Fruit fly (Drosophila melanogaster) whole organism, prepupa: ENCODE results near the gene CG7509.

Experiments
- Blimp-1 ChIP-seq: fragments of 200-800 bp; sonication (Bioruptor generic); optimal IDR thresholded peaks from 3 replicates; lab custom pipeline; 2017; ENCODE audit warnings: missing biosample characterization, missing genetic modification characterization, mild to moderate bottlenecking, moderate library complexity, missing genetic modification reagents
- CG10631 ChIP-seq: fragments of 200-800 bp; sonication (Bioruptor generic); optimal IDR thresholded peaks from 2 replicates; lab custom pipeline; 2016; ENCODE audit warnings: missing biosample characterization, missing genetic modification characterization
- CG11294 ChIP-seq: fragments of 200-800 bp; sonication (Bioruptor generic); IDR thresholded peaks from 2 replicates; pipeline ENCODE4 v1.3.6; 2022; ENCODE audit warnings: missing biosample characterization, missing genetic modification characterization
- CG11762 ChIP-seq: fragments of 200-800 bp; sonication (Bioruptor generic); optimal IDR thresholded peaks from 3 replicates; lab custom pipeline; 2016; ENCODE audit warnings: missing biosample characterization, missing genetic modification characterization; ENCODE audit not compliant: insufficient read depth
- CG11902 ChIP-seq: fragments of 200-800 bp; sonication (Bioruptor generic); optimal IDR thresholded peaks from 3 replicates; lab custom pipeline; 2016; ENCODE audit warnings: missing biosample characterization, missing genetic modification characterization
- CG3919 ChIP-seq: fragments of 200-800 bp; sonication (Bioruptor generic); optimal IDR thresholded peaks from 3 replicates; lab custom pipeline; 2016; ENCODE audit warnings: missing biosample characterization, missing genetic modification characterization
- CG6276 ChIP-seq: fragments of 200-800 bp; sonication (Bioruptor generic); optimal IDR thresholded peaks from 2 replicates; lab custom pipeline; 2017; ENCODE audit warnings: missing biosample characterization, mild to moderate bottlenecking, missing genetic modification characterization
- CG7368 ChIP-seq: fragments of 200-800 bp; sonication (Bioruptor generic); optimal IDR thresholded peaks from 3 replicates; lab custom pipeline; 2016; ENCODE audit warnings: missing biosample characterization, missing genetic modification characterization
- CG8319 ChIP-seq: fragments of 200-800 bp; sonication (Bioruptor generic); optimal IDR thresholded peaks from 3 replicates; lab custom pipeline; 2016; ENCODE audit warnings: missing biosample characterization, missing genetic modification characterization
- Eip78C ChIP-seq: fragments of 200-800 bp; sonication (Bioruptor generic); peaks from one replicate; lab custom pipeline; 2016; ENCODE audit warnings: missing biosample characterization, missing genetic modification characterization
- Ets21C ChIP-seq: fragments of 200-800 bp; sonication (Bioruptor generic); optimal IDR thresholded peaks from 3 replicates; lab custom pipeline; 2016; ENCODE audit warnings: missing biosample characterization, missing genetic modification characterization
- Ets96B ChIP-seq: fragments of 200-800 bp; optimal IDR thresholded peaks from 2 replicates; lab custom pipeline; 2019; ENCODE audit warnings: missing biosample characterization, mild to moderate bottlenecking, missing genetic modification characterization, moderate library complexity
- Gug ChIP-seq: fragments of 200-800 bp; sonication (Bioruptor generic); IDR thresholded peaks from 2 replicates; pipeline ENCODE4 v1.3.6; 2022; ENCODE audit warnings: missing biosample characterization, missing genetic modification characterization
- Hr4 ChIP-seq: fragments of 200-800 bp; sonication (Bioruptor generic); optimal IDR thresholded peaks from 3 replicates; lab custom pipeline; 2016; ENCODE audit warnings: missing biosample characterization, missing genetic modification characterization
- OdsH ChIP-seq: fragments of 200-800 bp; sonication (Bioruptor generic); optimal IDR thresholded peaks from 3 replicates; lab custom pipeline; 2016; ENCODE audit warnings: missing biosample characterization, missing genetic modification characterization
- Sox102F ChIP-seq: fragments of 200-800 bp; sonication (Bioruptor generic); optimal IDR thresholded peaks from 2 replicates; lab custom pipeline; 2016; ENCODE audit warnings: missing biosample characterization, mild to moderate bottlenecking, missing genetic modification characterization
- achi ChIP-seq: fragments of 200-800 bp; sonication (Bioruptor generic); optimal IDR thresholded peaks from 3 replicates; lab custom pipeline; 2016; ENCODE audit warnings: missing biosample characterization, missing genetic modification characterization
- acj6 ChIP-seq: fragments of 200-800 bp; sonication (Bioruptor generic); optimal IDR thresholded peaks from 3 replicates; lab custom pipeline; 2016; ENCODE audit warnings: missing biosample characterization, missing genetic modification characterization
- lz ChIP-seq: fragments of 200-800 bp; sonication (Bioruptor generic); optimal IDR thresholded peaks from 3 replicates; lab custom pipeline; 2016; ENCODE audit warnings: missing biosample characterization, missing genetic modification characterization
- svp ChIP-seq: fragments of 200-800 bp; sonication (Bioruptor generic); peaks from one replicate; lab custom pipeline; 2016; ENCODE audit warnings: missing biosample characterization, missing genetic modification characterization
- topi ChIP-seq: fragments of 200-800 bp; sonication (Bioruptor generic); optimal IDR thresholded peaks from 3 replicates; lab custom pipeline; 2016; ENCODE audit warnings: missing biosample characterization, missing genetic modification characterization
- vri ChIP-seq: fragments of 200-800 bp; sonication (Bioruptor generic); optimal IDR thresholded peaks from 3 replicates; lab custom pipeline; 2016; ENCODE audit warnings: missing biosample characterization, mild to moderate bottlenecking, missing genetic modification characterization

Gene CG7509

DNA sequence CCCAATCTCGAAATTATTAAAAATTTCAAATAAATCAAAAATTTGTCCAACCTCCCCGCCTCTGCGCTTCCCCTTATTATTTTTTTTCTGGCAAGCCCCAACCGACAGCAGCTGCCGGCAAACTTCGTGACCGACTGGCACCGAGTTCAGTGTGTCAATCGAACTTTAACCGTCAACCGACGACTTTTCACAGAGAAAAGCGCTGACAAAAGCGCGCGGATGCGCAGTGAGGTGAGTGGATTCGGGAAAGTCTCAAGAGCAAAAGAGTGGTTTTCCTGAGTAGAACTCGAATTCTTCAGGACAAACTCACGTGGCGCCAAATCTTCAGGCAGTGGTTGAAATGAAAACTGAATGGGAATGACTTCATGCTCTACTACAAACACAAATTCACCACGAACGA, 4.4 kb downstream of the CG7509 start:
- TF ChIP-seq Ets21C (no peak), Eip78C (GFP tag; lab: Kevin White, UChicago) (peak; percentile 42)
- TF ChIP-seq, all 60 proteins: peak for 1

DNA sequence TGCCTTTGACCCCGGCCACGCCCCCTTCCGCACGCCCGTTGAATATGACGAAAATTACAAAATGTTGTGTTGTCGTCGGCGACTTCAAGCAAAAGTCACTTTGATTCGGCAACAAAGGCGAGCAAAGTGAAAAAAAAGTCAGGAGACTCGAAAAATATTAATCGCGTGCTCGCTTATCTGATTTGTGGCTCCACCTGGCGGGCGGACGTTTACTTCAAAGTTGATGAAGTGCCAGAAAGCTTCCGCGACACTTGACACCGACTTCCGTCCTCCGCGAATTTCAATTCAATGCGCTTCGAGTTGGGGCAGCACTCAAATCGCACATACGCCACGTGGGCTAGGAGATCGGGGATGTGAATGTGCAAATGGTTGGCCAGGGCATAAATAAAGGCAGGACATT, 28.6 kb downstream of the CG7509 start:
- TF ChIP-seq topi (no peak), Eip78C (GFP tag; lab: Kevin White, UChicago) (peak; percentile 20)

DNA sequence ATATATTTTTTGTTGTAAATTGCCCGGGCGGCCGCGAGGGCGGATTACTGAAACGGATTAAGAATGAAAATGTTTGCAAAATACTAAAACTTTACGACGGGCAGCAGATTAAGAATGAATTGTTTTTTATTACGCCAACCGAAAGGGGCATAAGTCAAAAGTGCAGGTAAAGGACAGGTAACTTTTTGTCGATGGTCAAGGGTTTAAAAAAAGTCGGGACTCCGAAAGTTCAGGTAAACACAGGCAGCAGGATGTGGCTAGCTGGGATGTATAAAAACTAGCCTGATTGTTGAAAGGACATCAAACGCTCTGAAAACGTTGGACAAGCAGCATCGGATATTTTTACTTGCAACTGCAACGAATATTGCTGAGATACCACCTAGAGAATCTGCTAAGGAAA, 47.5 kb downstream of the CG7509 start, which contains the start of gene CG13711:
Gene CG13711, plus strand, starts transcription at position 301 of the 400 bp plus-strand sequence.
- TF ChIP-seq OdsH, result no peak
- TF ChIP-seq CG11902, result no peak
- TF ChIP-seq CG10631 (GFP tag; lab: Kevin White, UChicago), result no peak
- no peak for TF ChIP-seq CG11294 (GFP tag; lab: Robert Waterston, UW)
- no peak for TF ChIP-seq Hr4 (GFP tag; lab: Kevin White, UChicago)
- TF ChIP-seq CG7368, result no peak
- no peak for TF ChIP-seq Ets96B (tag; lab: Kevin White, UChicago)
- no peak for TF ChIP-seq CG3919
- no peak for TF ChIP-seq CG8319 (GFP tag; lab: Kevin White, UChicago)
- TF ChIP-seq svp (GFP tag; lab: Kevin White, UChicago), result no peak
- TF ChIP-seq achi, result no peak
- no peak for TF ChIP-seq Gug
- TF ChIP-seq acj6 (GFP tag; lab: Kevin White, UChicago), result no peak

DNA sequence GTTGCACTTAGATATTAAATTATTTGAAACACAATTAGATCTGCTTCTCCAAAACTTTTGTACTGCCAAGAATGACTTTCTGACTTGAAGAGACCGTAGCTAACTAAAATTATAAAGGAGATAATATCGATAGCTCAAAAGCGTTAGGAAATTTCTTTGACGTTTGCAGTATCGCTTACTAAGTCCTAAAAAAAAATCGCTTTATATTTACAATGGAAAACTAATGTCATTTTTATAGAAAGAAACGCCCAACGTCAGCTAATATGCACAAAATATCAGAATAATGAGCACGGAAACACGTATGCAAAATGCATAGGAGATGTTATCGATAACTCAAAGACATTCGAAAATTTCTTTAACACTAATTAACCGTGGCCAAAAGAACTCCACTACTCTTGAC, 51.4 kb downstream of the CG7509 start, which contains the start of gene CG12493:
Gene CG12493, minus strand, starts transcription at position 101 of the 400 bp plus-strand sequence.
- no peak for TF ChIP-seq Sox102F
- TF ChIP-seq lz, result no peak
- TF ChIP-seq achi, result no peak
- no peak for TF ChIP-seq vri (GFP tag; lab: Kevin White, UChicago)
- TF ChIP-seq CG6276, result no peak
- no peak for TF ChIP-seq Blimp-1
- TF ChIP-seq CG11902, result no peak
- no peak for TF ChIP-seq CG11762 (GFP tag; lab: Kevin White, UChicago)
